Worm (Caenorhabditis elegans) whole organism, L3 larva: ENCODE results near the gene srj-7.

Experiments used
- ZK546.5 ChIP-seq: sonication (generic microtip); optimal IDR thresholded peaks from 2 replicates; lab custom pipeline; 2017; ENCODE audit warnings: missing biosample characterization, missing genetic modification characterization
- ceh-82 ChIP-seq: fragments of 150-350 bp; optimal IDR thresholded peaks from 2 replicates; lab custom pipeline; 2014; ENCODE audit warnings: missing biosample characterization, missing genetic modification characterization
- fos-1 ChIP-seq: fragments of 150-350 bp; optimal IDR thresholded peaks from 2 replicates; lab custom pipeline; 2014; ENCODE audit warnings: missing biosample characterization, missing genetic modification characterization
- lin-39 ChIP-seq: fragments of 150-350 bp; optimal IDR thresholded peaks from 2 replicates; lab custom pipeline; 2018; ENCODE audit warnings: missing biosample characterization, missing genetic modification reagents, missing genetic modification characterization
- mdl-1 ChIP-seq: fragments of 150-350 bp; optimal IDR thresholded peaks from 2 replicates; lab custom pipeline; 2014; ENCODE audit warnings: missing biosample characterization, missing genetic modification characterization
- nfya-1 ChIP-seq: sonication (generic microtip); optimal IDR thresholded peaks from 2 replicates; lab custom pipeline; 2017; ENCODE audit warnings: missing genetic modification characterization, mild to moderate bottlenecking, missing compliant biosample characterization, antibody characterized with exemption, moderate library complexity; ENCODE audit not compliant: insufficient read depth
- nhr-25 ChIP-seq: sonication (generic microtip); optimal IDR thresholded peaks from 2 replicates; lab custom pipeline; 2017; ENCODE audit warnings: missing biosample characterization, missing genetic modification characterization
- pha-4 ChIP-seq: fragments of 150-350 bp; optimal IDR thresholded peaks from 2 replicates; lab custom pipeline; 2014; ENCODE audit warnings: missing biosample characterization, missing genetic modification reagents, missing genetic modification characterization
- pqm-1 ChIP-seq: fragments of 150-350 bp; optimal IDR thresholded peaks from 2 replicates; lab custom pipeline; 2017; ENCODE audit warnings: missing biosample characterization, missing genetic modification characterization, inconsistent platforms
- snpc-4 ChIP-seq: fragments of 150-350 bp; optimal IDR thresholded peaks from 2 replicates; lab custom pipeline; 2014; ENCODE audit warnings: missing biosample characterization, missing genetic modification characterization
- unc-62 ChIP-seq: fragments of 150-350 bp; sonication (generic microtip); optimal IDR thresholded peaks from 4 replicates; lab custom pipeline; 2014; ENCODE audit warnings: missing biosample characterization, missing genetic modification reagents, missing genetic modification characterization

DNA sequence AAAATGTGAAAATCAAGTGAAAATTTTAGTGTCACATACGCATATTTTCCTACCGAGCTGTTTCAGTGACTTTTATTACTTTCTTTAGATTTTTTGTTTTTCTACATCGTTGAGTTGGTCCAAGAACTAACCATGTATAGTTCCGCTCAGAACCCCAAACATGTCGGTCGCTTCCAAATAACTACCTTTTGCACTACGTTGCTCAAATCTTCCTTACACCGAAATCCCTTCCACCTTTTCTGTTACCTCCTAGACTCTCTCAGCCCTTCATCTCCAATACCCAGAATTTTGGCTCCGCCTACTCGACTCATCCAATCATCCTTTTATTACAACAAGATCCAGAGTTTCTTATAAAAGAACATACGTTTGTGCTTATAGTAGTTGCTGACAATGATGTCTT lies 39.8 kb downstream of the srj-7 start, which contains the start of gene F35F10.5:
- TF ChIP-seq nfya-1 (tag; lab: Kevin White, UChicago) (no peak), pqm-1 (tag; lab: Kevin White, UChicago) (no peak), mdl-1 (no peak), unc-62 (no peak), snpc-4 (tag; lab: Kevin White, UChicago) (no peak), fos-1 (tag; lab: Kevin White, UChicago) (no peak), pha-4 (no peak), nhr-25 (tag; lab: Kevin White, UChicago) (no peak), lin-39 (tag; lab: Kevin White, UChicago) (no peak), ZK546.5 (tag; lab: Kevin White, UChicago) (no peak), ceh-82 (no peak)
